Worm (Caenorhabditis elegans) whole organism, mixed stage, embryonic: ENCODE results near the gene bcs-1.

Experiments
- M03D4.4 ChIP-seq: sonication (generic microtip); optimal IDR thresholded peaks from 2 replicates; lab custom pipeline; 2017; ENCODE audit warnings: mild to moderate bottlenecking, missing genetic modification characterization, missing compliant biosample characterization
- bed-3 ChIP-seq: fragments of 200-800 bp; sonication (Bioruptor generic); optimal IDR thresholded peaks from 3 replicates; lab custom pipeline; 2018; ENCODE audit warnings: mild to moderate bottlenecking, missing genetic modification characterization, moderate library complexity, missing compliant biosample characterization
- ceh-39 ChIP-seq: fragments of 150-350 bp; optimal IDR thresholded peaks from 2 replicates; lab custom pipeline; 2014; ENCODE audit warnings: missing biosample characterization, missing genetic modification characterization
- ceh-43 ChIP-seq: fragments of 200-800 bp; sonication (Bioruptor generic); optimal IDR thresholded peaks from 2 replicates; lab custom pipeline; 2018; ENCODE audit warnings: mild to moderate bottlenecking, missing genetic modification characterization, moderate library complexity, missing compliant biosample characterization
- ceh-83 ChIP-seq: fragments of 200-800 bp; sonication (Bioruptor generic); optimal IDR thresholded peaks from 2 replicates; lab custom pipeline; 2018; ENCODE audit warnings: mild to moderate bottlenecking, missing genetic modification characterization, missing compliant biosample characterization
- ces-1 ChIP-seq: fragments of 150-350 bp; optimal IDR thresholded peaks from 2 replicates; lab custom pipeline; 2014; ENCODE audit warnings: missing biosample characterization, missing genetic modification reagents, missing genetic modification characterization
- cnd-1 ChIP-seq: fragments of 200-800 bp; sonication (Bioruptor generic); optimal IDR thresholded peaks from 2 replicates; lab custom pipeline; 2018; ENCODE audit warnings: mild to moderate bottlenecking, missing genetic modification characterization, missing compliant biosample characterization
- elt-3 ChIP-seq: fragments of 150-350 bp; optimal IDR thresholded peaks from 2 replicates; lab custom pipeline; 2014; ENCODE audit warnings: missing biosample characterization, missing genetic modification characterization
- flh-1 ChIP-seq: fragments of 200-800 bp; sonication (Bioruptor generic); optimal IDR thresholded peaks from 2 replicates; lab custom pipeline; 2018; ENCODE audit warnings: mild to moderate bottlenecking, missing genetic modification characterization, moderate library complexity, missing compliant biosample characterization
- ham-2 ChIP-seq: fragments of 200-800 bp; sonication (Bioruptor generic); optimal IDR thresholded peaks from 2 replicates; lab custom pipeline; 2018; ENCODE audit warnings: mild to moderate bottlenecking, missing genetic modification characterization, missing compliant biosample characterization
- hlh-1 ChIP-seq: fragments of 150-350 bp; optimal IDR thresholded peaks from 2 replicates; lab custom pipeline; 2014; ENCODE audit warnings: missing biosample characterization, missing genetic modification reagents, missing genetic modification characterization
- lin-13 ChIP-seq: fragments of 150-350 bp; optimal IDR thresholded peaks from 2 replicates; lab custom pipeline; 2014; ENCODE audit warnings: missing biosample characterization, missing genetic modification characterization
- lin-32 ChIP-seq: fragments of 200-800 bp; sonication (Bioruptor generic); optimal IDR thresholded peaks from 2 replicates; lab custom pipeline; 2018; ENCODE audit warnings: mild to moderate bottlenecking, missing genetic modification characterization, missing compliant biosample characterization
- lsy-2 ChIP-seq: fragments of 150-350 bp; optimal IDR thresholded peaks from 2 replicates; lab custom pipeline; 2014; ENCODE audit warnings: missing biosample characterization, missing genetic modification characterization
- mab-5 ChIP-seq: fragments of 150-350 bp; optimal IDR thresholded peaks from 2 replicates; lab custom pipeline; 2014; ENCODE audit warnings: missing biosample characterization, missing genetic modification characterization
- mep-1 ChIP-seq: fragments of 150-350 bp; optimal IDR thresholded peaks from 2 replicates; lab custom pipeline; 2017; ENCODE audit warnings: missing biosample characterization, missing genetic modification reagents, missing genetic modification characterization, inconsistent platforms
- mls-2 ChIP-seq: sonication (generic microtip); optimal IDR thresholded peaks from 2 replicates; lab custom pipeline; 2016; ENCODE audit warnings: mild to moderate bottlenecking, missing genetic modification characterization, moderate library complexity, missing compliant biosample characterization
- nhr-12 ChIP-seq: fragments of 150-350 bp; optimal IDR thresholded peaks from 2 replicates; lab custom pipeline; 2014; ENCODE audit warnings: missing biosample characterization, missing genetic modification characterization
- nhr-2 ChIP-seq: fragments of 150-350 bp; optimal IDR thresholded peaks from 2 replicates; lab custom pipeline; 2014; ENCODE audit warnings: missing biosample characterization, missing genetic modification characterization
- nhr-237 ChIP-seq: fragments of 150-350 bp; optimal IDR thresholded peaks from 2 replicates; lab custom pipeline; 2014; ENCODE audit warnings: missing biosample characterization, missing genetic modification characterization
- nhr-28 ChIP-seq: fragments of 150-350 bp; optimal IDR thresholded peaks from 2 replicates; lab custom pipeline; 2014; ENCODE audit warnings: missing biosample characterization, missing genetic modification characterization
- nhr-76 ChIP-seq: sonication (generic microtip); optimal IDR thresholded peaks from 2 replicates; lab custom pipeline; 2017; ENCODE audit warnings: missing biosample characterization, missing genetic modification characterization
- pha-4 ChIP-seq: fragments of 150-350 bp; optimal IDR thresholded peaks from 2 replicates; lab custom pipeline; 2018; ENCODE audit warnings: missing biosample characterization, missing genetic modification reagents, missing genetic modification characterization
- sem-2 ChIP-seq: fragments of 200-800 bp; sonication (Bioruptor generic); optimal IDR thresholded peaks from 2 replicates; lab custom pipeline; 2018; ENCODE audit warnings: mild to moderate bottlenecking, missing genetic modification characterization, missing compliant biosample characterization
- snpc-4 ChIP-seq: fragments of 150-350 bp; optimal IDR thresholded peaks from 2 replicates; lab custom pipeline; 2014; ENCODE audit warnings: missing biosample characterization, missing genetic modification characterization
- sptf-1 ChIP-seq: sonication (generic microtip); optimal IDR thresholded peaks from 2 replicates; lab custom pipeline; 2017; ENCODE audit warnings: mild to moderate bottlenecking, missing genetic modification characterization, moderate library complexity, missing compliant biosample characterization
- tbx-8 ChIP-seq: fragments of 200-800 bp; sonication (Bioruptor generic); optimal IDR thresholded peaks from 2 replicates; lab custom pipeline; 2018; ENCODE audit warnings: mild to moderate bottlenecking, missing genetic modification characterization, moderate library complexity, missing compliant biosample characterization
- unc-120 ChIP-seq: sonication (generic microtip); optimal IDR thresholded peaks from 2 replicates; lab custom pipeline; 2017; ENCODE audit warnings: missing genetic modification characterization, missing compliant biosample characterization; ENCODE audit not compliant: poor library complexity, severe bottlenecking
- unc-39 ChIP-seq: fragments of 150-350 bp; optimal IDR thresholded peaks from 2 replicates; lab custom pipeline; 2014; ENCODE audit warnings: missing biosample characterization, missing genetic modification characterization
- unc-62 ChIP-seq: fragments of 150-350 bp; optimal IDR thresholded peaks from 2 replicates; lab custom pipeline; 2014; ENCODE audit warnings: missing biosample characterization, missing genetic modification reagents, missing genetic modification characterization
- zip-8 ChIP-seq: fragments of 150-350 bp; optimal IDR thresholded peaks from 2 replicates; lab custom pipeline; 2014; ENCODE audit warnings: missing biosample characterization, missing genetic modification characterization
- ztf-11 ChIP-seq: fragments of 150-350 bp; optimal IDR thresholded peaks from 2 replicates; lab custom pipeline; 2014; ENCODE audit warnings: missing biosample characterization, missing genetic modification characterization

Gene bcs-1

DNA sequence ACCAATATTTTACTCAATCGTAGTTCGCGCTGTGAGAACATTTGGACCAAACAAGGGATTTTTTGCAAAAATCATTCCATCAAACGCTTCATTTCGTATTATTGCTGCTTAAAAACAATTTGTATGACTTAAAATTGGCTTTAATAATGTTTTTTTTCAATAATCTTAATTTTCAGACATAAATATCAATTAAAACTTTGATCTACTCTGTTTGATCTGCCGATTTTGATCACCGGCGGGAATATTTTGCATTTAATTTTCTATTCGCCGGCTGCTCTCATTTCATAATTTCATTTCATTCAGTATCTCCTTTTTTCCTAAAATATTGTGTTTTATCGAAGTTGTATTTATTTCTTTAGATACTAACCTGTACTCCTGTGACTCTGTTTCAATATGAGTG, 4.3 kb downstream of the bcs-1 start, which contains the start of gene puf-5:
TSS of gene puf-5 (plus strand) at position 358 of the 400 bp plus-strand sequence.
- TF ChIP-seq ceh-39 (tag; lab: Kevin White, UChicago) (no peak), nhr-28 (no peak), unc-62 (GFP tag; lab: Kevin White, UChicago) (no peak), nhr-12 (tag; lab: Kevin White, UChicago) (no peak), ztf-11 (tag; lab: Kevin White, UChicago) (no peak), mls-2 (tag; lab: Kevin White, UChicago) (no peak), snpc-4 (tag; lab: Kevin White, UChicago) (no peak), elt-3 (tag; lab: Kevin White, UChicago) (no peak), unc-120 (tag; lab: Kevin White, UChicago) (no peak), lin-13 (tag; lab: Kevin White, UChicago) (no peak), mab-5 (tag; lab: Kevin White, UChicago) (no peak), flh-1 (GFP tag; lab: Kevin White, UChicago) (no peak), bed-3 (GFP tag; lab: Kevin White, UChicago) (no peak)

DNA sequence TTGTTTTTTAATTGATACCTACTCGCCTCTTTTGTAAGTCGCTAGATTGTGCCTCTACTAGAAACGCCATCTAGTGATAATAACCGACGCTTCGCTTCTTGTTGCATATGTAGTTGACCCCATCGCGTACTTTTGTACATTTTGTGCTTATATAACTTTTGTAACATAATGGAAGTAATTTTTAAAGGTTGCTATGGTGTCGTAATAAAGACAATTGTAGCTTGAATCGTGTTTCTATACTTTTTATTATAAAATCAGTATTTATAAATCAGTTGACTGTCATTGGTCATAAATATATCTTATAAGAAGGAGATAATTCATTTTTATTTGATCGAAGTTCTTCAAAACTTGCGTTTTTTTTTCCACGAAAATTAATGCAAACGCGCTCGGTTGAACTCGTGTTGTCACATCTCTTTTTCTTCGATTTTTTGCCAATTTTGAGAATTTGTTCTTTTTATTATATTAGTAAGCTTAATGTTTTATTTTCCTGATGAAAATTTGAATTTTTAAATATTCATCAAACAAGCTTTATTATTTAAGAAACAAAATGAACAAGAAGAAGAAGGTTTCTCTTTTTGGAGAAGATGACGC, 6.7 kb downstream of the bcs-1 start, which contains the start of gene F54C9.9:
TSS of gene F54C9.9 (plus strand) at position 541 of the 591 bp plus-strand sequence.
- peak; percentile 9 for TF ChIP-seq lsy-2 (tag; lab: Kevin White, UChicago)
- no peak for TF ChIP-seq bed-3 (GFP tag; lab: Kevin White, UChicago)

DNA sequence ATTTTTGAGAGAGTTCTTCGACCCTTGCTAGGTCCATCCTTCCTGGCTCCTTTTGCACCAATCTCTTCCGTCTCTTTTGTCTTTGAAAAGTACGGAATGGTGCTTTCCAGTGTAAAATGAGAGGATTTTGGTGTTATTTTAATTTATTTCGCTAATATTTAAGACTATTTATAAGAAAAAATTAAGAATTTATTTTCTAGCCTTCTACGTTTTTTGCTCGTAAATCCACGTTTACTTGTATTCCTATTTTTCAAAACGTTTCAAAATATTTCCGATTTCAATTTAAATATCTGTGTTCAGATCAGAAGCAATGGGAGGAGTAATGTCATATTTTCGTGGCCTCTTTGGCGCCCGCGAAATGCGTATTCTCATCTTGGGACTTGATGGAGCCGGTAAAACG, 10.8 kb downstream of the bcs-1 start, which contains the start of gene arl-1:
TSS of gene arl-1 (plus strand) at position 301 of the 400 bp plus-strand sequence.
- TF ChIP-seq elt-3 (tag; lab: Kevin White, UChicago) (no peak), nhr-76 (tag; lab: Kevin White, UChicago) (no peak), lsy-2 (tag; lab: Kevin White, UChicago) (no peak), nhr-28 (no peak), ztf-11 (tag; lab: Kevin White, UChicago) (no peak), tbx-8 (GFP tag; lab: Kevin White, UChicago) (no peak), ceh-43 (no peak), nhr-12 (tag; lab: Kevin White, UChicago) (no peak), snpc-4 (tag; lab: Kevin White, UChicago) (no peak), hlh-1 (tag; lab: Kevin White, UChicago) (no peak), sem-2 (GFP tag; lab: Kevin White, UChicago) (no peak), nhr-237 (tag; lab: Kevin White, UChicago) (no peak), pha-4 (no peak), mab-5 (tag; lab: Kevin White, UChicago) (no peak), M03D4.4 (tag; lab: Kevin White, UChicago) (no peak), mep-1 (tag; lab: Kevin White, UChicago) (no peak), unc-62 (GFP tag; lab: Kevin White, UChicago) (no peak), ces-1 (GFP tag; lab: Kevin White, UChicago) (no peak)

DNA sequence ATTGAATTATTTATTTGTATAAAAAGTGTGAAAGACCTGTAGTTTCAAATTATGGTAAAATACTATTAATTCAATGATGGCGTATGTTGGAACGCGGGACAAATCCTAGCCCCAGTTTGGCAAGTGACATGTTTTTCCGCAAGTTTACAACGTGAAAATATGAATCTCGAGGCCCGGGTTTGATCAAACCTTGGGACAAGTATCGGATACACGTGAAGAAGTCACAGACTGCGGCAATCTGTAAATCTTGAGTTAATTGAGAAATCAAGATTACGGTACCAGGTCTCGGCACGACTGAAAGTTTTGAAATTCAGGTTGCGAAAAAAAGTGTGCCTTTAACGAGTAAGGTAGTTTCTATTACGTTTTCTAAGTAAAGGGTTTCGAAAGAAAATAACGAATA, 12.2 kb downstream of the bcs-1 start:
- no peak for TF ChIP-seq mls-2 (tag; lab: Kevin White, UChicago)
- no peak for TF ChIP-seq nhr-2 (tag; lab: Kevin White, UChicago)
- TF ChIP-seq mep-1 (tag; lab: Kevin White, UChicago): no peak
- TF ChIP-seq unc-120 (tag; lab: Kevin White, UChicago): no peak
- no peak for TF ChIP-seq ceh-83 (GFP tag; lab: Kevin White, UChicago)
- no peak for TF ChIP-seq zip-8 (tag; lab: Kevin White, UChicago)
- no peak for TF ChIP-seq ceh-39 (tag; lab: Kevin White, UChicago)
- TF ChIP-seq nhr-28: no peak
- no peak for TF ChIP-seq lin-32 (GFP tag; lab: Kevin White, UChicago)
- no peak for TF ChIP-seq elt-3 (tag; lab: Kevin White, UChicago)
- no peak for TF ChIP-seq nhr-12 (tag; lab: Kevin White, UChicago)
- TF ChIP-seq tbx-8 (GFP tag; lab: Kevin White, UChicago): no peak
- TF ChIP-seq sptf-1 (tag; lab: Kevin White, UChicago): no peak

DNA sequence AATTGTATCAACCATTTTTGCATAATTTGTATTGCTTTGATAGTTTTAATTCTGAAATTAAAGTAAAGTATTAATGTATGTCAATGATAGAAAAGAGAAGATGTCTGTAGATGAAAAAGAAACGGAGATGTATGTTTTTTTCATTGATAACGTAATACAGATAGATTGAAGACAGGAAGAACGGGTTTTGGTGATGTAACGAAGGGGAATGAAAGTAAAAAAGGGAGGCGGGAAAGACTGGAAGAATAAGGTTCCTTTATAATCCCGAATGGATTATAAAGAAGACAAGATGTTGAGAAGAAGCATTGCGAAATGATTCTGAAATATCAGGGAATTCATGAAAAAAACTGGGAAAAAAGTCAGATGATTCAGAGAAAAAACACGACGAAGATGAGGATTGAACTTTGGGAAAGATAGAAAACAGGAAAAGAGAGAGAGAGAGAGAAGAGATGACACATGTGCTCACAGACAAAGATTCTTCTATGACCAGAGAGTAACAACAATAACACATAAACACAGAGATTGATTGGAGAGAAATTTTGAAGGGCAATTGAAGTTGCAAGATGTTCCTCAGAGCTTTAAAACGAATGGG, 14.2 kb downstream of the bcs-1 start, which contains the start of gene F54C9.11:
TSS of gene F54C9.11 (minus strand) at position 51 of the 592 bp plus-strand sequence.
- no peak for TF ChIP-seq snpc-4 (tag; lab: Kevin White, UChicago)
- no peak for TF ChIP-seq M03D4.4 (tag; lab: Kevin White, UChicago)
- no peak for TF ChIP-seq ces-1 (GFP tag; lab: Kevin White, UChicago)
- TF ChIP-seq cnd-1 (tag; lab: Kevin White, UChicago): no peak
- TF ChIP-seq nhr-12 (tag; lab: Kevin White, UChicago): no peak
- no peak for TF ChIP-seq flh-1 (GFP tag; lab: Kevin White, UChicago)
- TF ChIP-seq lin-13 (tag; lab: Kevin White, UChicago): no peak
- TF ChIP-seq pha-4: no peak
- TF ChIP-seq ham-2 (GFP tag; lab: Kevin White, UChicago): no peak
- no peak for TF ChIP-seq tbx-8 (GFP tag; lab: Kevin White, UChicago)
- TF ChIP-seq unc-39: no peak
